Fruit fly (Drosophila melanogaster) whole organism, embryonic: Measurements from ENCODE around the gene Ucp4A.

Experiments used
- Abd-B ChIP-seq: fragments of 200-800 bp; sonication (Bioruptor generic); optimal IDR thresholded peaks from 2 replicates; lab custom pipeline; 2018; ENCODE audit warnings: missing biosample characterization, mild to moderate bottlenecking, missing genetic modification characterization, moderate library complexity
- BtbVII ChIP-seq: fragments of 200-800 bp; sonication (Bioruptor generic); optimal IDR thresholded peaks from 3 replicates; lab custom pipeline; 2017; ENCODE audit warnings: missing biosample characterization, mild to moderate bottlenecking, missing genetic modification characterization
- CG10979 ChIP-seq: fragments of 200-800 bp; sonication (Bioruptor generic); optimal IDR thresholded peaks from 2 replicates; lab custom pipeline; 2018; ENCODE audit warnings: missing biosample characterization, mild to moderate bottlenecking, missing genetic modification characterization, moderate library complexity
- CG11085 ChIP-seq: fragments of 200-800 bp; sonication (Bioruptor generic); IDR thresholded peaks from 2 replicates; pipeline ENCODE4 v1.3.6; 2022; ENCODE audit warnings: missing biosample characterization, missing genetic modification characterization
- CG11456 ChIP-seq: fragments of 200-800 bp; sonication (Bioruptor generic); IDR thresholded peaks from 3 replicates; pipeline ENCODE4 v1.3.6; 2022; ENCODE audit warnings: missing biosample characterization, missing genetic modification characterization
- CG11695 ChIP-seq: fragments of 200-800 bp; sonication (Bioruptor generic); IDR thresholded peaks from 3 replicates; pipeline ENCODE4 v1.3.6; 2022; ENCODE audit warnings: missing biosample characterization, missing genetic modification characterization
- CG12155 ChIP-seq: fragments of 200-800 bp; sonication (Bioruptor generic); optimal IDR thresholded peaks from 3 replicates; lab custom pipeline; 2016; ENCODE audit warnings: missing biosample characterization, missing genetic modification characterization
- CG15514 ChIP-seq: fragments of 200-800 bp; sonication (Bioruptor generic); optimal IDR thresholded peaks from 3 replicates; lab custom pipeline; 2017; ENCODE audit warnings: missing biosample characterization, missing genetic modification characterization, mild to moderate bottlenecking, moderate library complexity, missing genetic modification reagents
- CG1832 ChIP-seq: fragments of 200-800 bp; sonication (Bioruptor generic); optimal IDR thresholded peaks from 2 replicates; lab custom pipeline; 2017; ENCODE audit warnings: missing biosample characterization, mild to moderate bottlenecking, missing genetic modification characterization, inconsistent platforms
- CG18476 ChIP-seq: fragments of 200-800 bp; sonication (Bioruptor generic); optimal IDR thresholded peaks from 2 replicates; lab custom pipeline; 2016; ENCODE audit warnings: missing biosample characterization, mild to moderate bottlenecking, missing genetic modification characterization
- CG2889 ChIP-seq: fragments of 200-800 bp; sonication (Bioruptor generic); IDR thresholded peaks from 3 replicates; pipeline ENCODE4 v1.3.6; 2022; ENCODE audit warnings: missing biosample characterization, missing genetic modification characterization
- CG31441 ChIP-seq: fragments of 200-800 bp; sonication (Bioruptor generic); IDR thresholded peaks from 2 replicates; pipeline ENCODE4 v1.3.6; 2022; ENCODE audit warnings: missing biosample characterization, missing genetic modification characterization
- CG3163 ChIP-seq: fragments of 200-800 bp; sonication (Bioruptor generic); optimal IDR thresholded peaks from 3 replicates; lab custom pipeline; 2016; ENCODE audit warnings: missing biosample characterization, missing genetic modification characterization
- CG5180 ChIP-seq: fragments of 200-800 bp; sonication (Bioruptor generic); optimal IDR thresholded peaks from 3 replicates; lab custom pipeline; 2017; ENCODE audit warnings: missing biosample characterization, missing genetic modification characterization, mild to moderate bottlenecking, moderate library complexity, missing genetic modification reagents
- CG8944 ChIP-seq: fragments of 200-800 bp; sonication (Bioruptor generic); optimal IDR thresholded peaks from 3 replicates; lab custom pipeline; 2016; ENCODE audit warnings: missing biosample characterization, missing genetic modification characterization
- CG9437 ChIP-seq: fragments of 200-800 bp; sonication (Bioruptor generic); optimal IDR thresholded peaks from 2 replicates; lab custom pipeline; 2018; ENCODE audit warnings: missing biosample characterization, mild to moderate bottlenecking, missing genetic modification characterization
- CG9932 ChIP-seq: fragments of 200-800 bp; sonication (Bioruptor generic); IDR thresholded peaks from 2 replicates; pipeline ENCODE4 v1.3.6; 2022; ENCODE audit warnings: missing biosample characterization, missing genetic modification characterization
- CHES-1-like ChIP-seq: fragments of 200-800 bp; sonication (Bioruptor generic); optimal IDR thresholded peaks from 2 replicates; lab custom pipeline; 2016; ENCODE audit warnings: missing biosample characterization, missing genetic modification characterization
- Ets65A ChIP-seq: fragments of 200-800 bp; sonication (Bioruptor generic); peaks from one replicate; lab custom pipeline; 2016; ENCODE audit warnings: missing biosample characterization, missing genetic modification characterization
- Fer3 ChIP-seq: fragments of 200-800 bp; sonication (Bioruptor generic); optimal IDR thresholded peaks from 2 replicates; lab custom pipeline; 2018; ENCODE audit warnings: missing biosample characterization, mild to moderate bottlenecking, missing genetic modification characterization, moderate library complexity
- Hmr ChIP-seq: fragments of 200-800 bp; sonication (Bioruptor generic); optimal IDR thresholded peaks from 3 replicates; lab custom pipeline; 2017; ENCODE audit warnings: mild to moderate bottlenecking, missing biosample characterization, missing genetic modification reagents, missing genetic modification characterization
- Hsf ChIP-seq: fragments of 200-800 bp; sonication (Bioruptor generic); optimal IDR thresholded peaks from 3 replicates; lab custom pipeline; 2016; ENCODE audit warnings: missing biosample characterization, missing genetic modification characterization
- Med ChIP-seq: fragments of 200-800 bp; sonication (Bioruptor generic); peaks from one replicate; lab custom pipeline; 2016; ENCODE audit warnings: missing biosample characterization, missing genetic modification characterization, mild to moderate bottlenecking, inconsistent platforms, moderate library complexity
- Myb ChIP-seq: fragments of 200-800 bp; sonication (Bioruptor generic); optimal IDR thresholded peaks from 2 replicates; lab custom pipeline; 2016; ENCODE audit warnings: missing biosample characterization, missing genetic modification characterization
- NfI ChIP-seq: fragments of 200-800 bp; sonication (Bioruptor generic); optimal IDR thresholded peaks from 3 replicates; lab custom pipeline; 2018; ENCODE audit warnings: missing biosample characterization, mild to moderate bottlenecking, missing genetic modification characterization, moderate library complexity
- Oli ChIP-seq: fragments of 200-800 bp; sonication (Bioruptor generic); optimal IDR thresholded peaks from 2 replicates; lab custom pipeline; 2018; ENCODE audit warnings: missing biosample characterization, mild to moderate bottlenecking, missing genetic modification characterization, moderate library complexity
- Xrp1 ChIP-seq: fragments of 200-800 bp; sonication (Bioruptor generic); IDR thresholded peaks from 2 replicates; pipeline ENCODE4 v1.3.6; 2022; ENCODE audit warnings: missing biosample characterization, missing genetic modification characterization
- ap ChIP-seq: fragments of 200-800 bp; sonication (Bioruptor generic); IDR thresholded peaks from 2 replicates; pipeline ENCODE4 v1.3.6; 2022; ENCODE audit warnings: missing biosample characterization, missing genetic modification characterization
- bcd ChIP-seq: fragments of 200-800 bp; sonication (Bioruptor generic); optimal IDR thresholded peaks from 2 replicates; lab custom pipeline; 2017; ENCODE audit warnings: missing biosample characterization, mild to moderate bottlenecking, missing genetic modification characterization
- cad ChIP-seq: fragments of >200 bp; optimal IDR thresholded peaks from 2 replicates; lab custom pipeline; 2017; ENCODE audit warnings: missing biosample characterization, missing genetic modification characterization
- cato ChIP-seq: fragments of 200-800 bp; sonication (Bioruptor generic); optimal IDR thresholded peaks from 2 replicates; lab custom pipeline; 2016; ENCODE audit warnings: missing biosample characterization, missing genetic modification characterization, borderline replicate concordance
- caup ChIP-seq: fragments of 200-800 bp; sonication (Bioruptor generic); optimal IDR thresholded peaks from 3 replicates; lab custom pipeline; 2017; ENCODE audit warnings: missing biosample characterization, mild to moderate bottlenecking, missing genetic modification characterization, moderate library complexity; ENCODE audit not compliant: severe bottlenecking
- cg ChIP-seq: fragments of 200-800 bp; sonication (Bioruptor generic); optimal IDR thresholded peaks from 3 replicates; lab custom pipeline; 2019; ENCODE audit warnings: missing biosample characterization, mild to moderate bottlenecking, missing genetic modification characterization, moderate library complexity
- dpn ChIP-seq, 2 experiments: fragments of 200-800 bp; sonication (Bioruptor generic); optimal IDR thresholded peaks; 3 replicates each; lab custom pipeline; 2016; ENCODE audit warnings: missing biosample characterization in 2 of 2, missing genetic modification characterization in 2 of 2
- eyg ChIP-seq: fragments of 200-800 bp; sonication (Bioruptor generic); optimal IDR thresholded peaks from 3 replicates; lab custom pipeline; 2016; ENCODE audit warnings: missing biosample characterization, missing genetic modification characterization
- lbe ChIP-seq: fragments of 200-800 bp; sonication (Bioruptor generic); optimal IDR thresholded peaks from 2 replicates; lab custom pipeline; 2016; ENCODE audit warnings: missing biosample characterization, mild to moderate bottlenecking, missing genetic modification characterization
- maf-S ChIP-seq: fragments of 200-800 bp; sonication (Bioruptor generic); optimal IDR thresholded peaks from 2 replicates; lab custom pipeline; 2016; ENCODE audit warnings: missing biosample characterization, missing genetic modification characterization
- pan ChIP-seq, 4 experiments: fragments of >200 bp in 3 of 4; fragments of 200-800 bp in 1 of 4; sonication (Bioruptor generic) in 1 of 4; optimal IDR thresholded peaks in 3 of 4; IDR thresholded peaks in 1 of 4; 2 replicates each; pipeline versions ENCODE4 v1.3.6 to Lab custom; 2017 to 2022; ENCODE audit warnings: missing biosample characterization in 2 of 4, missing genetic modification characterization in 2 of 4, mixed read lengths in 1 of 4
- pnt ChIP-seq: fragments of 200-800 bp; sonication (Bioruptor generic); optimal IDR thresholded peaks from 3 replicates; lab custom pipeline; 2016; ENCODE audit warnings: missing biosample characterization, missing genetic modification characterization
- row ChIP-seq: fragments of 200-800 bp; sonication (Bioruptor generic); IDR thresholded peaks from 3 replicates; pipeline ENCODE4 v1.3.6; 2022; ENCODE audit warnings: missing biosample characterization, missing genetic modification characterization
- scrt ChIP-seq: fragments of 200-800 bp; sonication (Bioruptor generic); optimal IDR thresholded peaks from 2 replicates; lab custom pipeline; 2018; ENCODE audit warnings: missing biosample characterization, mild to moderate bottlenecking, missing genetic modification characterization, moderate library complexity
- sd ChIP-seq: fragments of 200-800 bp; sonication (Bioruptor generic); optimal IDR thresholded peaks from 3 replicates; lab custom pipeline; 2018; ENCODE audit warnings: missing biosample characterization, mild to moderate bottlenecking, missing genetic modification characterization, moderate library complexity
- shn ChIP-seq: fragments of 200-800 bp; sonication (Bioruptor generic); optimal IDR thresholded peaks from 3 replicates; lab custom pipeline; 2016; ENCODE audit warnings: missing biosample characterization, missing genetic modification characterization
- stc ChIP-seq: fragments of 200-800 bp; sonication (Bioruptor generic); IDR thresholded peaks from 2 replicates; pipeline ENCODE4 v1.3.6; 2022; ENCODE audit warnings: missing biosample characterization, missing genetic modification characterization
- trh ChIP-seq: fragments of 200-800 bp; sonication (Bioruptor generic); optimal IDR thresholded peaks from 2 replicates; lab custom pipeline; 2016; ENCODE audit warnings: missing biosample characterization, missing genetic modification characterization
- unpg ChIP-seq: fragments of 200-800 bp; sonication (Bioruptor generic); optimal IDR thresholded peaks from 3 replicates; lab custom pipeline; 2018; ENCODE audit warnings: missing biosample characterization, mild to moderate bottlenecking, missing genetic modification characterization, moderate library complexity
- zfh1 ChIP-seq: fragments of 200-800 bp; sonication (Bioruptor generic); IDR thresholded peaks from 3 replicates; pipeline ENCODE4 v1.3.6; 2022; ENCODE audit warnings: missing biosample characterization, missing genetic modification characterization

Ucp4A gene

dm6 chrX:17881138-17882121, 36.7 kb downstream of the Ucp4A start (continued):
- TF ChIP-seq pan (optimal IDR thresholded peaks at IDR 0.05; lab: Kevin White, UChicago) (no peak), pan (GFP tag; optimal IDR thresholded peaks at IDR 0.05 in 1 of 2, IDR thresholded peaks at IDR 0.05 in 1 of 2) (peak in 1 of 2 experiments; percentile 59), CG5180 (peak; percentile 15), Xrp1 (GFP tag; lab: Robert Waterston, UW) (no peak), shn (GFP tag; lab: Kevin White, UChicago) (peak; percentile 24), CG11456 (GFP tag; lab: Robert Waterston, UW) (0 out of 3 replicates have a peak, but pooled peaks have one; percentile 67), pnt (peak; percentile 32), CG2889 (0 out of 3 replicates have a peak, but pooled peaks have one; percentile 27), CG9437 (GFP tag; lab: Kevin White, UChicago) (no peak), zfh1 (GFP tag; lab: Robert Waterston, UW) (peak; percentile 33; the same call in 1 of the 3 replicates), maf-S (GFP tag; lab: Kevin White, UChicago) (peak; percentile 36), ap (GFP tag; lab: Robert Waterston, UW) (peak; percentile 40; the same call in 1 of the 2 replicates), stc (GFP tag; lab: Robert Waterston, UW) (peak; percentile 47; the same call in 1 of the 2 replicates), bcd (GFP tag; lab: Kevin White, UChicago) (peak; percentile 71), cato (GFP tag; lab: Kevin White, UChicago) (no peak), trh (GFP tag; lab: Kevin White, UChicago) (no peak), NfI (GFP tag; lab: Kevin White, UChicago) (peak; percentile 51), Ets65A (GFP tag; lab: Kevin White, UChicago) (peak; percentile 92), Myb (peak; percentile 44), sd (tag; lab: Kevin White, UChicago) (peak; percentile 75), CG8944 (GFP tag; lab: Kevin White, UChicago) (peak; percentile 43), CG3163 (GFP tag; lab: Kevin White, UChicago) (no peak), CG11085 (GFP tag; lab: Robert Waterston, UW) (peak; percentile 57; the same call in 1 of the 2 replicates), CG12155 (GFP tag; lab: Kevin White, UChicago) (peak; percentile 58), lbe (GFP tag; lab: Kevin White, UChicago) (peak; percentile 31), cg (GFP tag; lab: Kevin White, UChicago) (peak; percentile 44), CG15514 (GFP tag; lab: Kevin White, UChicago) (peak; percentile 25), Hmr (GFP tag; lab: Kevin White, UChicago) (peak; percentile 43), unpg (GFP tag; lab: Kevin White, UChicago) (peak; percentile 54), CG11695 (GFP tag; lab: Robert Waterston, UW) (0 out of 3 replicates have a peak, but pooled peaks have one; percentile 27), CG31441 (GFP tag; lab: Robert Waterston, UW) (peak; percentile 12; the same call in 1 of the 2 replicates), CG1832 (peak; percentile 27), scrt (GFP tag; lab: Kevin White, UChicago) (peak; percentile 33), Hsf (GFP tag; lab: Kevin White, UChicago) (peak; percentile 40), dpn (GFP tag; optimal IDR thresholded peaks at IDR 0.05; lab: Kevin White, UChicago) (peak; percentile 49 to 62), eyg (GFP tag; lab: Kevin White, UChicago) (no peak), caup (GFP tag; lab: Kevin White, UChicago) (peak; percentile 31), CG10979 (tag; lab: Kevin White, UChicago) (no peak), cad (GFP tag; lab: Kevin White, UChicago) (no peak), CG18476 (GFP tag; lab: Kevin White, UChicago) (no peak), BtbVII (GFP tag; lab: Kevin White, UChicago) (peak; percentile 6), Abd-B (GFP tag; lab: Kevin White, UChicago) (peak; percentile 32), Oli (tag; lab: Kevin White, UChicago) (peak; percentile 62), Fer3 (tag; lab: Kevin White, UChicago) (peak; percentile 60), row (peak; percentile 64), Med (GFP tag; lab: Kevin White, UChicago) (peak; percentile 97), CG9932 (GFP tag; lab: Robert Waterston, UW) (peak; percentile 82), CHES-1-like (GFP tag; lab: Kevin White, UChicago) (peak; percentile 48)
